Worm (Caenorhabditis elegans): ENCODE data around the gene Y57G11C.1142.
"Not testable (repeated sequence)": the region's sequence is repeated elsewhere in the genome, so short reads cannot be mapped to it uniquely, and the experiment has no call there.

Y57G11C.1142 gene

DNA sequence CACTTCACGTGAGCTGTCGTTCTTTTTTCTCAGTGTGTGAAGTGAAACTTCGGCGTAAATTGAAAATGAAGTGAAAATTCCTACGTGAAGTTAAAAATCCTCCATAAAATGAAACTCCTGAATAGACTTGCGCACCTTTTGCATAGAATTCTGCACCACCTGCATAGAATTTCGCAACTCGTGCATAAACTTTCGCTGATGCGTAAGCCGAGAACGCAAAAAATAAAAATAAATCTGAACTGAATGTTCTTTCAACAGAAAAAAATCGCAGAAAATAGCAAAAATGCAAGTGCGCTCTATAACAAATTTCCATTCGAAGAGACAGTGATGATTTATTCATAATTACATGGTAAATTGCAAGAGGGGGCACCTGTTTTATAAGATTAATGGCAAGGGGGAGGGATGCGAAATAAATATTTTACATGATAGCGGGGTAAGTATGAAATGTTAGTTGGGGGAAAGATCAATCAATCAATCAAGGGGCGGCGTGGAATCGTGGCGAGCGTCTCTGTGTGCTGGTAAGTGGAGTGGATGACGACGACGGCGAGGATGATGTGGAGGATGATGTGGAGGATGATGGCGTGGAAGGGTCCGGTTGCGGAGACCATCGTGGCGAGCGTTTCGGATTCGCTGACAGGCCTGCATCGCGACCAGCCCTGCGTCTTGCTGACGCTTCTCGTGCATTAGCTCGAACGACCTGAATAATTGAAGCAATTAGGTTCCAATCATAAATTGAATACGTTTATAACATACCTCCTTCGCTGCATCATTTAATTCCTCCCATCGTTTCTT lies 28.9 kb upstream of the Y57G11C.1142 start, which contains the start of gene Y57G11C.36 (continued):
- TF ChIP-seq unc-62 (GFP tag; optimal IDR thresholded peaks at IDR 0.05), result no peak
- TF ChIP-seq let-607 (tag; optimal IDR thresholded peaks at IDR 0.05), result no peak
- no peak for TF ChIP-seq madf-8 (GFP tag; conservative IDR thresholded peaks at IDR 0.05)
- TF ChIP-seq lin-26 (GFP tag; IDR thresholded peaks at IDR 0.05), result no peak
- peak; percentile 72 for TF ChIP-seq attf-6 (GFP tag; IDR thresholded peaks at IDR 0.05)
- TF ChIP-seq F37B4.10 (GFP tag; IDR thresholded peaks at IDR 0.05), result no peak
- TF ChIP-seq snpc-1.1 (tag; optimal IDR thresholded peaks at IDR 0.05; ENCODE audit: insufficient read depth), result peak; percentile 19
- no peak for TF ChIP-seq athp-1 (tag; optimal IDR thresholded peaks at IDR 0.05)
- no peak for TF ChIP-seq him-1 (tag; optimal IDR thresholded peaks at IDR 0.05)
- TF ChIP-seq cebp-1 (GFP tag; IDR thresholded peaks at IDR 0.05), result no peak
- TF ChIP-seq cebp-1 (tag; optimal IDR thresholded peaks at IDR 0.05), result peak; percentile 50

DNA sequence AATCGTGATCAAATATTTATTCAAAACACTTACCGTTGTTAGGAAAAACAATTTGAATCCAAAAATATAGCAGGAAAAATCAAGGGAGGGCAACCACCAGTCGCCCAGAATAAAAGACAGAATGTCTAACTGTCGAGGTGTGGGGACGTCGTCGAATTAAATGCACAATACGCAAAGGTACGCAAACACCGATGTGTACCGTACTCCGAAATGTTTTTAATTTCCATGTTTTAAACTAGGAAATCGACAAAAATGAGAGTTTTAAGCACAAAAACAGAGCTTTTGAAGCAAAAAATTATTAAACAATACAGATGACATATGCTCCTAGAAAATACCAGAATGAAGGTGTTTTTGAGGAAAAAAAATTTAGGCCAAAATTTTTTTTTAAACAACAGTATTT lies 28.0 kb upstream of the Y57G11C.1142 start, which contains the start of gene Y57G11C.51:
TSS of gene Y57G11C.51 (minus strand) at position 101 of the 400 bp plus-strand sequence.
- TF ChIP-seq snpc-4 (GFP tag; optimal IDR thresholded peaks at IDR 0.05), result not testable (repeated sequence)
- peak in 1 of 4 experiments; percentile 40 for TF ChIP-seq snpc-4 (tag; optimal IDR thresholded peaks at IDR 0.05)

ce11 chrIV:14780566-14780965 lies 21.9 kb upstream of the Y57G11C.1142 start:
- TF ChIP-seq snpc-3.4 (tag; optimal IDR thresholded peaks at IDR 0.05), result peak; percentile 80
- peak; percentile 76 for TF ChIP-seq lin-54 (GFP tag; optimal IDR thresholded peaks at IDR 0.05)
- TF ChIP-seq tbp1 (GFP tag; optimal IDR thresholded peaks at IDR 0.05), result peak; percentile 70
- peak; percentile 51 for TF ChIP-seq lsl-1 (GFP tag; optimal IDR thresholded peaks at IDR 0.05)
- peak; percentile 55 for TF ChIP-seq F49E8.2 (tag; optimal IDR thresholded peaks at IDR 0.05; ENCODE audit: insufficient read depth)
- peak; percentile 57 for TF ChIP-seq snpc-1.3 (tag; optimal IDR thresholded peaks at IDR 0.05; ENCODE audit: insufficient read depth)
- peak; percentile 93 for TF ChIP-seq snpc-4 (GFP tag; optimal IDR thresholded peaks at IDR 0.05)
- TF ChIP-seq snpc-4 (tag; optimal IDR thresholded peaks at IDR 0.05), result peak; percentile 84 to 97 (median 93)
- TF ChIP-seq snpc-1.1 (tag; optimal IDR thresholded peaks at IDR 0.05; ENCODE audit: insufficient read depth), result peak; percentile 90
- TF ChIP-seq efl-1 (GFP tag; optimal IDR thresholded peaks at IDR 0.05), result peak; percentile 17

- TF ChIP-seq snpc-4 (GFP tag; optimal IDR thresholded peaks at IDR 0.05) (peak; percentile 43), snpc-4 (tag; optimal IDR thresholded peaks at IDR 0.05) (peak in 2 of 4 experiments; percentile 19 to 65), efl-1 (GFP tag; optimal IDR thresholded peaks at IDR 0.05) (peak; percentile 67), D2030.7 (GFP tag; IDR thresholded peaks at IDR 0.05) (no peak)
Measured at ce11 chrIV:14781537-14781936, 20.9 kb upstream of the Y57G11C.1142 start, which contains the start of gene Y57G11C.8. Gene Y57G11C.8 (plus strand): TSS chrIV:14781837.

DNA sequence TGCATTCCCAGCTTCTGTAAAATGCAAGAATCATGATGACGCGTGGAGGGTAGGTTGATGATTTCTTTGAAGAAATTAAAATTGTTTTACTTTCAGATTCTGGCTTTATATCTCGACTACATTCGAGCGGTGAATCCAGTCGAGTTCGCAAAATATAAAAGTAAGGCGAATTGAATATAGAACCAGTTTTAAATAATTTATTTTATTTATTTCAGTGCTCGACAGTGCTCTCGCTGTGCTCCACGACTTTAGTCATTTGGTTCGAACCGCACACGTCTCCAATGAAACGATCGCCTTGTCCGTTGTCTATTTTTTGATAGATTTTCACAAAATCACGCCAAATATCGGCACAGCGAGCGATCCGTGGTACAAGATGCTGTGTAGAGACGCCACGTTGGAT lies 20.2 kb upstream of the Y57G11C.1142 start, which contains the start of gene Y57G11C.1130:
TSS of gene Y57G11C.1130 (plus strand) at position 301 of the 400 bp plus-strand sequence.
- TF ChIP-seq snpc-1.3 (tag; optimal IDR thresholded peaks at IDR 0.05; ENCODE audit: insufficient read depth) (no peak), Y95B8A.8 (GFP tag; IDR thresholded peaks at IDR 0.05) (no peak), B0261.1 (tag; optimal IDR thresholded peaks at IDR 0.05) (no peak), lin-26 (GFP tag; IDR thresholded peaks at IDR 0.05) (no peak), ceh-79 (tag; optimal IDR thresholded peaks at IDR 0.05) (no peak), nfya-2 (GFP tag; IDR thresholded peaks at IDR 0.05) (no peak), nhr-90 (tag; optimal IDR thresholded peaks at IDR 0.05) (no peak), lsy-27 (tag; optimal IDR thresholded peaks at IDR 0.05; ENCODE audit: borderline replicate concordance, insufficient read depth) (no peak), tbx-9 (tag; optimal IDR thresholded peaks at IDR 0.05; ENCODE audit: borderline replicate concordance) (no peak), snpc-3.4 (tag; optimal IDR thresholded peaks at IDR 0.05) (no peak), lin-54 (GFP tag; optimal IDR thresholded peaks at IDR 0.05) (no peak), lin-35 (GFP tag; optimal IDR thresholded peaks at IDR 0.05) (no peak), cebp-1 (GFP tag; IDR thresholded peaks at IDR 0.05) (no peak), cebp-1 (tag; optimal IDR thresholded peaks at IDR 0.05) (no peak)
